Fruit fly (Drosophila melanogaster) whole organism, embryonic: Measurements from ENCODE around the gene CG31245.

ENCODE experiments used
- ATbp ChIP-seq: fragments of 200-800 bp; sonication (Bioruptor generic); optimal IDR thresholded peaks from 2 replicates; lab custom pipeline; 2017; ENCODE audit warnings: missing biosample characterization, mild to moderate bottlenecking, missing genetic modification characterization, missing genetic modification reagents
- Adf1 ChIP-seq: fragments of 200-800 bp; sonication (Bioruptor generic); IDR thresholded peaks from 2 replicates; pipeline ENCODE4 v1.3.6; 2022; ENCODE audit warnings: missing biosample characterization, missing genetic modification characterization
- Aef1 ChIP-seq: fragments of 200-800 bp; sonication (Bioruptor generic); IDR thresholded peaks from 3 replicates; pipeline ENCODE4 v1.3.6; 2022; ENCODE audit warnings: missing biosample characterization, missing genetic modification characterization
- B-H1 ChIP-seq: fragments of 200-800 bp; sonication (Bioruptor generic); IDR thresholded peaks from 3 replicates; pipeline ENCODE4 v1.3.6; 2022; ENCODE audit warnings: missing biosample characterization, missing genetic modification characterization
- Blimp-1 ChIP-seq: fragments of 200-800 bp; sonication (Bioruptor generic); optimal IDR thresholded peaks from 3 replicates; lab custom pipeline; 2018; ENCODE audit warnings: missing biosample characterization, missing genetic modification characterization, mild to moderate bottlenecking, moderate library complexity, missing genetic modification reagents
- CG10366 ChIP-seq: fragments of 200-800 bp; sonication (Bioruptor generic); IDR thresholded peaks from 2 replicates; pipeline ENCODE4 v1.3.6; 2022; ENCODE audit warnings: missing biosample characterization, missing genetic modification characterization
- CG10979 ChIP-seq: fragments of 200-800 bp; sonication (Bioruptor generic); optimal IDR thresholded peaks from 2 replicates; lab custom pipeline; 2018; ENCODE audit warnings: missing biosample characterization, mild to moderate bottlenecking, missing genetic modification characterization, moderate library complexity
- CG11398 ChIP-seq: fragments of 200-800 bp; sonication (Bioruptor generic); optimal IDR thresholded peaks from 2 replicates; lab custom pipeline; 2016; ENCODE audit warnings: missing biosample characterization, missing genetic modification characterization
- CG12071 ChIP-seq: fragments of 200-800 bp; sonication (Bioruptor generic); optimal IDR thresholded peaks from 3 replicates; lab custom pipeline; 2018; ENCODE audit warnings: missing biosample characterization, mild to moderate bottlenecking, missing genetic modification characterization
- CG12942 ChIP-seq: fragments of 200-800 bp; sonication (Bioruptor generic); optimal IDR thresholded peaks from 3 replicates; lab custom pipeline; 2016; ENCODE audit warnings: missing biosample characterization, missing genetic modification characterization
- CG17361 ChIP-seq: fragments of 200-800 bp; sonication (Bioruptor generic); IDR thresholded peaks from 3 replicates; pipeline ENCODE4 v1.3.6; 2022; ENCODE audit warnings: missing biosample characterization, missing genetic modification characterization
- CG17612 ChIP-seq: fragments of 200-800 bp; sonication (Bioruptor generic); IDR thresholded peaks from 2 replicates; pipeline ENCODE4 v1.3.6; 2022; ENCODE audit warnings: missing biosample characterization, missing genetic modification characterization
- CG18262 ChIP-seq: fragments of 200-800 bp; optimal IDR thresholded peaks from 3 replicates; lab custom pipeline; 2019; ENCODE audit warnings: missing biosample characterization, mild to moderate bottlenecking, missing genetic modification characterization, moderate library complexity
- CG3065 ChIP-seq: fragments of 200-800 bp; sonication (Bioruptor generic); optimal IDR thresholded peaks from 2 replicates; lab custom pipeline; 2016; ENCODE audit warnings: missing biosample characterization, missing genetic modification characterization
- CG31224 ChIP-seq: fragments of 200-800 bp; sonication (Bioruptor generic); IDR thresholded peaks from 2 replicates; pipeline ENCODE4 v1.3.6; 2022; ENCODE audit warnings: missing biosample characterization, missing genetic modification characterization
- CG4404 ChIP-seq: fragments of 200-800 bp; sonication (Bioruptor generic); IDR thresholded peaks from 2 replicates; pipeline ENCODE4 v1.3.6; 2022; ENCODE audit warnings: missing biosample characterization, missing genetic modification characterization
- CG4730 ChIP-seq: fragments of 200-800 bp; sonication (Bioruptor generic); IDR thresholded peaks from 2 replicates; pipeline ENCODE4 v1.3.6; 2022; ENCODE audit warnings: missing biosample characterization, missing genetic modification characterization
- CG4820 ChIP-seq: fragments of 200-800 bp; sonication (Bioruptor generic); optimal IDR thresholded peaks from 3 replicates; lab custom pipeline; 2016; ENCODE audit warnings: missing biosample characterization, missing genetic modification characterization
- CG5245 ChIP-seq: fragments of 200-800 bp; sonication (Bioruptor generic); optimal IDR thresholded peaks from 3 replicates; lab custom pipeline; 2016; ENCODE audit warnings: missing biosample characterization, missing genetic modification characterization
- CG7839 ChIP-seq: fragments of 200-800 bp; sonication (Bioruptor generic); optimal IDR thresholded peaks from 3 replicates; lab custom pipeline; 2018; ENCODE audit warnings: missing biosample characterization, mild to moderate bottlenecking, missing genetic modification characterization, moderate library complexity
- CG8924 ChIP-seq: fragments of 200-800 bp; optimal IDR thresholded peaks from 3 replicates; lab custom pipeline; 2019; ENCODE audit warnings: missing biosample characterization, mild to moderate bottlenecking, missing genetic modification characterization, moderate library complexity
- Camta ChIP-seq: fragments of 200-800 bp; sonication (Bioruptor generic); optimal IDR thresholded peaks from 2 replicates; lab custom pipeline; 2016; ENCODE audit warnings: missing biosample characterization, missing genetic modification characterization
- HHEX ChIP-seq: fragments of 200-800 bp; sonication (Bioruptor generic); optimal IDR thresholded peaks from 3 replicates; lab custom pipeline; 2017; ENCODE audit warnings: missing biosample characterization, mild to moderate bottlenecking, missing genetic modification characterization, missing genetic modification reagents
- Hr3 ChIP-seq: fragments of 200-800 bp; sonication (Bioruptor generic); optimal IDR thresholded peaks from 3 replicates; lab custom pipeline; 2016; ENCODE audit warnings: missing biosample characterization, missing genetic modification characterization
- Kr ChIP-seq: fragments of 200-800 bp; sonication (Bioruptor generic); optimal IDR thresholded peaks from 2 replicates; lab custom pipeline; 2017; ENCODE audit warnings: missing biosample characterization, mild to moderate bottlenecking, missing genetic modification characterization
- NC2β ChIP-seq: fragments of 200-800 bp; sonication (Bioruptor generic); optimal IDR thresholded peaks from 2 replicates; lab custom pipeline; 2016; ENCODE audit warnings: missing biosample characterization, missing genetic modification characterization
- Pdp1 ChIP-seq, 2 experiments: fragments of 200-800 bp; sonication (Bioruptor generic); optimal IDR thresholded peaks; 3 replicates each; lab custom pipeline; 2016; ENCODE audit warnings: missing biosample characterization in 2 of 2, missing genetic modification characterization in 2 of 2, mild to moderate bottlenecking in 1 of 2, moderate library complexity in 1 of 2
- Poxn ChIP-seq: fragments of 200-800 bp; sonication (Bioruptor generic); IDR thresholded peaks from 2 replicates; pipeline ENCODE4 v1.3.6; 2022; ENCODE audit warnings: missing biosample characterization, missing genetic modification characterization
- Sin3A ChIP-seq: fragments of >200 bp; optimal IDR thresholded peaks from 2 replicates; lab custom pipeline; 2018
- Sox100B ChIP-seq: fragments of 200-800 bp; sonication (Bioruptor generic); optimal IDR thresholded peaks from 3 replicates; lab custom pipeline; 2018; ENCODE audit warnings: missing biosample characterization, mild to moderate bottlenecking, missing genetic modification characterization
- Sry-δ ChIP-seq: fragments of 200-800 bp; sonication (Bioruptor generic); optimal IDR thresholded peaks from 2 replicates; lab custom pipeline; 2016; ENCODE audit warnings: missing biosample characterization, missing genetic modification characterization
- cas ChIP-seq: fragments of 200-800 bp; sonication (Bioruptor generic); IDR thresholded peaks from 2 replicates; pipeline ENCODE4 v1.3.6; 2022; ENCODE audit warnings: missing biosample characterization, missing genetic modification characterization
- ftz-f1 ChIP-seq: fragments of 200-800 bp; sonication (Bioruptor generic); optimal IDR thresholded peaks from 2 replicates; lab custom pipeline; 2016; ENCODE audit warnings: missing biosample characterization, missing genetic modification characterization
- grn ChIP-seq: fragments of 200-800 bp; sonication (Bioruptor generic); optimal IDR thresholded peaks from 3 replicates; lab custom pipeline; 2017; ENCODE audit warnings: missing biosample characterization, missing genetic modification characterization
- ind ChIP-seq: fragments of 200-800 bp; sonication (Bioruptor generic); optimal IDR thresholded peaks from 3 replicates; lab custom pipeline; 2016; ENCODE audit warnings: missing biosample characterization, missing genetic modification characterization
- lmd ChIP-seq: fragments of 200-800 bp; sonication (Bioruptor generic); IDR thresholded peaks from 2 replicates; pipeline ENCODE4 v1.3.6; 2022; ENCODE audit warnings: missing biosample characterization, missing genetic modification characterization
- lola ChIP-seq, 3 experiments: fragments of >200 bp in 2 of 3; fragments of 200-800 bp in 1 of 3; sonication (Bioruptor generic) in 1 of 3; optimal IDR thresholded peaks; 2 replicates each; lab custom pipeline; 2017 to 2019; ENCODE audit warnings: missing biosample characterization in 3 of 3, missing genetic modification characterization in 3 of 3, mild to moderate bottlenecking in 1 of 3, moderate library complexity in 1 of 3
- maf-S ChIP-seq: fragments of 200-800 bp; sonication (Bioruptor generic); optimal IDR thresholded peaks from 2 replicates; lab custom pipeline; 2016; ENCODE audit warnings: missing biosample characterization, missing genetic modification characterization
- mirr ChIP-seq: fragments of 200-800 bp; sonication (Bioruptor generic); optimal IDR thresholded peaks from 3 replicates; lab custom pipeline; 2018; ENCODE audit warnings: missing biosample characterization, mild to moderate bottlenecking, missing genetic modification characterization
- p53 ChIP-seq: fragments of 200-800 bp; sonication (Bioruptor generic); optimal IDR thresholded peaks from 2 replicates; lab custom pipeline; 2016; ENCODE audit warnings: missing biosample characterization, missing genetic modification characterization
- psq ChIP-seq: fragments of 200-800 bp; sonication (Bioruptor generic); optimal IDR thresholded peaks from 2 replicates; lab custom pipeline; 2017; ENCODE audit warnings: missing biosample characterization, missing genetic modification characterization
- sna ChIP-seq: fragments of 200-800 bp; sonication (Bioruptor generic); IDR thresholded peaks from 2 replicates; pipeline ENCODE4 v1.3.6; 2022; ENCODE audit warnings: missing biosample characterization, missing genetic modification characterization; ENCODE audit not compliant: partially characterized antibody
- tio ChIP-seq: fragments of 200-800 bp; sonication (Bioruptor generic); optimal IDR thresholded peaks from 2 replicates; lab custom pipeline; 2017; ENCODE audit warnings: missing biosample characterization, missing genetic modification characterization, inconsistent platforms
- tup ChIP-seq: fragments of 200-800 bp; sonication (Bioruptor generic); optimal IDR thresholded peaks from 2 replicates; lab custom pipeline; 2016; ENCODE audit warnings: missing biosample characterization, mild to moderate bottlenecking, missing genetic modification characterization, moderate library complexity

CG31245 gene

dm6 chr3R:19403096-19403515 is 26.1 kb upstream of the CG31245 start, which contains the start of the genes Ino80 and Aptx (continued):
- TF ChIP-seq ftz-f1 (GFP tag; lab: Kevin White, UChicago) (no peak), CG4404 (GFP tag; lab: Robert Waterston, UW) (peak; percentile 93), p53 (GFP tag; lab: Kevin White, UChicago) (peak; percentile 77), Adf1 (GFP tag; lab: Robert Waterston, UW) (peak; percentile 71), lmd (peak; percentile 95), CG31224 (peak; percentile 91), CG18262 (tag; lab: Kevin White, UChicago) (peak; percentile 93), tup (peak; percentile 83), maf-S (GFP tag; lab: Kevin White, UChicago) (peak; percentile 91), Sry-δ (GFP tag; lab: Kevin White, UChicago) (peak; percentile 94), CG17361 (GFP tag; lab: Robert Waterston, UW) (no peak; the same call in 1 of the 3 replicates), psq (GFP tag; lab: Kevin White, UChicago) (peak; percentile 82), CG10366 (GFP tag; lab: Robert Waterston, UW) (peak; percentile 93), Kr (GFP tag; lab: Kevin White, UChicago) (no peak), cas (GFP tag; lab: Robert Waterston, UW) (peak; percentile 86), mirr (peak; percentile 64), Pdp1 (GFP tag; optimal IDR thresholded peaks at IDR 0.05; lab: Kevin White, UChicago) (peak; percentile 91 to 92), Sin3A (lab: Kevin White, UChicago) (peak; percentile 96), Camta (GFP tag; lab: Kevin White, UChicago) (peak; percentile 88), B-H1 (GFP tag; lab: Robert Waterston, UW) (peak; percentile 87), Hr3 (peak; percentile 97), CG4820 (GFP tag; lab: Kevin White, UChicago) (peak; percentile 94), Sox100B (GFP tag; lab: Kevin White, UChicago) (peak; percentile 87), ATbp (GFP tag; lab: Kevin White, UChicago) (peak; percentile 77), CG8924 (tag; lab: Kevin White, UChicago) (peak; percentile 93), CG12071 (peak; percentile 67), Aef1 (peak; percentile 94), Blimp-1 (peak; percentile 92), Poxn (GFP tag; lab: Robert Waterston, UW) (peak; percentile 85), tio (peak; percentile 95), CG12942 (GFP tag; lab: Kevin White, UChicago) (peak; percentile 94), CG17612 (GFP tag; lab: Robert Waterston, UW) (peak; percentile 75), HHEX (GFP tag; lab: Kevin White, UChicago) (peak; percentile 81), grn (GFP tag; lab: Kevin White, UChicago) (peak; percentile 57), CG4730 (peak; percentile 92), NC2β (GFP tag; lab: Kevin White, UChicago) (peak; percentile 88), lola (GFP tag; optimal IDR thresholded peaks at IDR 0.05; lab: Kevin White, UChicago) (peak in 1 of 3 experiments; percentile 95), CG10979 (tag; lab: Kevin White, UChicago) (peak; percentile 92), sna (GFP tag; lab: Robert Waterston, UW) (peak; percentile 86), CG5245 (peak; percentile 91), CG11398 (GFP tag; lab: Kevin White, UChicago) (peak; percentile 83), ind (GFP tag; lab: Kevin White, UChicago) (peak; percentile 95), CG3065 (GFP tag; lab: Kevin White, UChicago) (peak; percentile 91), CG7839 (tag; lab: Kevin White, UChicago) (peak; percentile 94)
- TF ChIP-seq, all 482 proteins: peak for 431
